Worm (Caenorhabditis elegans) whole organism, L2 larva: ENCODE results near the gene C02F5.10.

Experiments
- R02D3.7 ChIP-seq: fragments of 150-350 bp; optimal IDR thresholded peaks from 2 replicates; lab custom pipeline; 2014; ENCODE audit warnings: missing biosample characterization, missing genetic modification characterization
- crh-2 ChIP-seq: sonication (generic microtip); optimal IDR thresholded peaks from 2 replicates; lab custom pipeline; 2017; ENCODE audit warnings: missing biosample characterization, missing genetic modification characterization
- dmd-4 ChIP-seq: sonication (generic microtip); optimal IDR thresholded peaks from 2 replicates; lab custom pipeline; 2017; ENCODE audit warnings: missing biosample characterization, missing genetic modification characterization
- gmeb-1 ChIP-seq: fragments of 150-350 bp; optimal IDR thresholded peaks from 2 replicates; lab custom pipeline; 2014; ENCODE audit warnings: missing biosample characterization, missing genetic modification characterization
- lin-11 ChIP-seq: fragments of 150-350 bp; sonication (generic microtip); optimal IDR thresholded peaks from 2 replicates; lab custom pipeline; 2014; ENCODE audit warnings: missing biosample characterization, missing genetic modification characterization, inconsistent platforms, mixed read lengths
- mbf-1 ChIP-seq: sonication (generic microtip); optimal IDR thresholded peaks from 2 replicates; lab custom pipeline; 2017; ENCODE audit warnings: missing biosample characterization, missing genetic modification characterization
- nhr-25 ChIP-seq: fragments of 150-350 bp; sonication (generic microtip); optimal IDR thresholded peaks from 3 replicates; lab custom pipeline; 2014; ENCODE audit warnings: missing biosample characterization, missing genetic modification characterization

C02F5.10 gene

ce11 chrIII:8201117-8201516 lies 48.2 kb downstream of the C02F5.10 start, which contains the start of gene unc-36:
unc-36 (minus strand) TSS chrIII:8201217.
- no peak for TF ChIP-seq lin-11 (tag; lab: Kevin White, UChicago)
- TF ChIP-seq gmeb-1: no peak
- no peak for TF ChIP-seq crh-2 (tag; lab: Kevin White, UChicago)
- TF ChIP-seq dmd-4 (tag; lab: Kevin White, UChicago): no peak
- TF ChIP-seq nhr-25: no peak

- TF ChIP-seq mbf-1 (tag; lab: Kevin White, UChicago) (no peak), R02D3.7 (tag; lab: Kevin White, UChicago) (no peak)
Measured at ce11 chrIII:8199060-8199459, 50.2 kb downstream of the C02F5.10 start.
